Worm (Caenorhabditis elegans): ENCODE measurements around the gene Y48A6C.4.

Y48A6C.4 gene

DNA sequence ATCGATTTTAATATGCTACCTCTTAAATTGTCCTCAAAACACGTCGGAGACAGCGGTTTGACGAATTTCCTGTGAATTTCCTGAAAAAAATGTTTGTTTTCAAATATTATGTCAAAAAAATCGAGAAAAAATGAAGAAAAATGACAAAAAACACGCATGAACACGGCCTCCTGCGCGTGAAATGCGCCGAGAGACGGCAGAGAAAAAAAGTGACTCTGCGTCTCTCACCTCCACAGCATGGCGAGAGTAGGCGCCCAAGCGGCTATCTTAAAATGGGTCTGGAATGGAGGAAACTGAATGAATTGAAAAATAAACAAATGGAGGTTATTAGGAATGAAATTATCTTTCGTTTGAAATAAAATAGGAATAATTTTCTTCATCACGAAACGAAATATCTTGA is 8.8 kb upstream of the Y48A6C.4 start (continued):
- TF ChIP-seq D2030.7 (GFP tag; IDR thresholded peaks at IDR 0.05) (peak; percentile 49; the same call in 1 of the 2 replicates), egrh-3 (GFP tag; IDR thresholded peaks at IDR 0.05) (no peak), lsl-1 (GFP tag; optimal IDR thresholded peaks at IDR 0.05) (peak; percentile 53), egl-44 (GFP tag; IDR thresholded peaks at IDR 0.05) (no peak), ztf-28 (GFP tag; IDR thresholded peaks at IDR 0.05) (0 out of 2 replicates have a peak, but pooled peaks have one; percentile 9), Y53G8AR.9 (GFP tag; conservative IDR thresholded peaks at IDR 0.05) (peak; percentile 62; the same call in 1 of the 2 replicates), ztf-26 (tag; optimal IDR thresholded peaks at IDR 0.05) (peak; percentile 63), akir-1 (GFP tag; optimal IDR thresholded peaks at IDR 0.05) (no peak), F33H1.4 (GFP tag; IDR thresholded peaks at IDR 0.05) (peak; percentile 51; the same call in 1 of the 2 replicates), aptf-2 (GFP tag; conservative IDR thresholded peaks at IDR 0.05) (no peak), ekl-4 (GFP tag; IDR thresholded peaks at IDR 0.05) (peak; percentile 71), pbrm-1 (GFP tag; IDR thresholded peaks at IDR 0.05) (peak; percentile 65; the same call in 1 of the 2 replicates), dox-1 (GFP tag; IDR thresholded peaks at IDR 0.05) (peak; percentile 83), rpc-1 (optimal IDR thresholded peaks at IDR 0.05) (no peak), rpc-1 (tag; optimal IDR thresholded peaks at IDR 0.05) (no peak), ztf-3 (GFP tag; optimal IDR thresholded peaks at IDR 0.05) (no peak), snpc-4 (GFP tag; optimal IDR thresholded peaks at IDR 0.05) (no peak), snpc-4 (tag; optimal IDR thresholded peaks at IDR 0.05) (peak; percentile 0 to 64 (median 44)), xnd-1 (tag; optimal IDR thresholded peaks at IDR 0.05) (no peak), C17E4.6 (GFP tag; IDR thresholded peaks at IDR 0.05) (0 out of 2 replicates have a peak, but pooled peaks have one; percentile 25), ceh-27 (GFP tag; optimal IDR thresholded peaks at IDR 0.05) (peak; percentile 53), cebp-1 (GFP tag; IDR thresholded peaks at IDR 0.05) (no peak), cebp-1 (tag; optimal IDR thresholded peaks at IDR 0.05) (peak; percentile 68), madf-10 (tag; optimal IDR thresholded peaks at IDR 0.05) (no peak), nfyb-1 (GFP tag; IDR thresholded peaks at IDR 0.05) (0 out of 2 replicates have a peak, but pooled peaks have one; percentile 28), let-526 (GFP tag; IDR thresholded peaks at IDR 0.05) (peak; percentile 56; the same call in 1 of the 2 replicates), attf-5 (GFP tag; optimal IDR thresholded peaks at IDR 0.05) (peak; percentile 61), tbp1 (GFP tag; optimal IDR thresholded peaks at IDR 0.05) (peak; percentile 54), snpc-3.4 (tag; optimal IDR thresholded peaks at IDR 0.05) (no peak), snpc-1.3 (tag; optimal IDR thresholded peaks at IDR 0.05; ENCODE audit: insufficient read depth) (no peak), T26A5.8 (tag; optimal IDR thresholded peaks at IDR 0.05) (no peak), atf-7 (tag; optimal IDR thresholded peaks at IDR 0.05) (no peak), madf-6 (GFP tag; IDR thresholded peaks at IDR 0.05) (peak; percentile 63), B0336.3 (GFP tag; IDR thresholded peaks at IDR 0.05) (peak; percentile 69; the same call in 1 of the 2 replicates), ztf-6 (GFP tag; IDR thresholded peaks at IDR 0.05) (no peak), tbx-9 (tag; optimal IDR thresholded peaks at IDR 0.05; ENCODE audit: borderline replicate concordance) (no peak), tlf-1 (GFP tag; optimal IDR thresholded peaks at IDR 0.05) (peak; percentile 62), ceh-100 (GFP tag; IDR thresholded peaks at IDR 0.05) (peak; percentile 88), hlh-12 (tag; optimal IDR thresholded peaks at IDR 0.05) (no peak), lin-54 (GFP tag; optimal IDR thresholded peaks at IDR 0.05) (peak; percentile 78), ceh-91 (GFP tag; IDR thresholded peaks at IDR 0.05) (peak; percentile 44; the same call in 1 of the 2 replicates), repo-1 (tag; optimal IDR thresholded peaks at IDR 0.05) (peak; percentile 36), him-1 (tag; optimal IDR thresholded peaks at IDR 0.05) (no peak), attf-3 (GFP tag; conservative IDR thresholded peaks at IDR 0.05) (0 out of 2 replicates have a peak, but pooled peaks have one; percentile 39), K11D2.4 (GFP tag; IDR thresholded peaks at IDR 0.05) (peak; percentile 66), ztf-18 (tag; optimal IDR thresholded peaks at IDR 0.05) (peak; percentile 91), ZK185.1 (tag; optimal IDR thresholded peaks at IDR 0.05; ENCODE audit: poor library complexity, severe bottlenecking) (peak; percentile 60), let-607 (tag; optimal IDR thresholded peaks at IDR 0.05) (peak in 1 of 2 experiments; percentile 22), dpl-1 (GFP tag; optimal IDR thresholded peaks at IDR 0.05) (no peak)
